Worm (Caenorhabditis elegans): ENCODE results near the gene glb-32.

The glb-32 gene

ce11 chrV:5086919-5087404, 2.4 kb downstream of the glb-32 start, which contains the start of gene Y58A7A.5:
TSS of gene Y58A7A.5 (minus strand) at chrV:5086969.
- TF ChIP-seq unc-62 (GFP tag; optimal IDR thresholded peaks at IDR 0.05) = no peak

ce11 chrV:5084957-5085465, 4.3 kb downstream of the glb-32 start, which contains the start of gene Y58A7A.4:
TSS of gene Y58A7A.4 (minus strand) at chrV:5085007.
- no peak for TF ChIP-seq unc-62 (GFP tag; optimal IDR thresholded peaks at IDR 0.05)

ce11 chrV:5080853-5081338, 8.5 kb downstream of the glb-32 start, which contains the start of gene Y58A7A.3:
TSS of gene Y58A7A.3 (minus strand) at chrV:5080903.
- TF ChIP-seq unc-62 (GFP tag; optimal IDR thresholded peaks at IDR 0.05) = no peak

- TF ChIP-seq unc-62 (GFP tag; optimal IDR thresholded peaks at IDR 0.05) = no peak
These were observed 17.3 kb downstream of the glb-32 start, which contains the start of gene Y58A7A.2 for ce11 chrV:5072082-5072481. TSS of gene Y58A7A.2 (minus strand) at chrV:5072182.

ce11 chrV:5069440-5069839, 19.9 kb downstream of the glb-32 start, which contains the start of gene Y58A7A.1:
TSS of gene Y58A7A.1 (minus strand) at chrV:5069540.
- TF ChIP-seq unc-62 (GFP tag; optimal IDR thresholded peaks at IDR 0.05) = no peak

- no peak for TF ChIP-seq unc-62 (GFP tag; optimal IDR thresholded peaks at IDR 0.05)
These were observed 22.0 kb downstream of the glb-32 start for ce11 chrV:5067390-5067789.

ce11 chrV:5064761-5065421, 24.5 kb downstream of the glb-32 start, which contains the start of gene mlk-1:
TSS of gene mlk-1 (minus strand) at chrV:5064811.
- no peak for TF ChIP-seq unc-62 (GFP tag; optimal IDR thresholded peaks at IDR 0.05)

ce11 chrV:5053335-5053734, 36.0 kb downstream of the glb-32 start, which contains the start of gene cwp-4:
TSS of gene cwp-4 (plus strand) at chrV:5053635.
- no peak for TF ChIP-seq unc-62 (GFP tag; optimal IDR thresholded peaks at IDR 0.05)

- no peak for TF ChIP-seq unc-62 (GFP tag; optimal IDR thresholded peaks at IDR 0.05)
These were observed 37.1 kb downstream of the glb-32 start, which contains the start of gene K11D12.12 for ce11 chrV:5052233-5052632. TSS of gene K11D12.12 (plus strand) at chrV:5052261.

ce11 chrV:5050073-5050599, 39.2 kb downstream of the glb-32 start:
- no peak for TF ChIP-seq unc-62 (GFP tag; optimal IDR thresholded peaks at IDR 0.05)

- no peak for TF ChIP-seq unc-62 (GFP tag; optimal IDR thresholded peaks at IDR 0.05)
These were observed 39.9 kb downstream of the glb-32 start, which contains the start of the genes pqn-51 and K11D12.14 for ce11 chrV:5049333-5049942. TSS of gene pqn-51 (plus strand) at chrV:5049607. TSS of gene K11D12.14 (plus strand) at chrV:5049636.

- no peak for TF ChIP-seq unc-62 (GFP tag; optimal IDR thresholded peaks at IDR 0.05)
These were observed 42.8 kb downstream of the glb-32 start for ce11 chrV:5046558-5046957.

ce11 chrV:5046103-5046502, 43.2 kb downstream of the glb-32 start, which contains the start of gene exc-14:
TSS of gene exc-14 (minus strand) at chrV:5046203.
- TF ChIP-seq unc-62 (GFP tag; optimal IDR thresholded peaks at IDR 0.05) = no peak

- no peak for TF ChIP-seq unc-62 (GFP tag; optimal IDR thresholded peaks at IDR 0.05)
These were observed 48.4 kb downstream of the glb-32 start, which contains the start of gene K11D12.8 for ce11 chrV:5040925-5041324. TSS of gene K11D12.8 (minus strand) at chrV:5041001.

ce11 chrV:5039559-5039958, 49.8 kb downstream of the glb-32 start, which contains the start of gene K11D12.11:
TSS of gene K11D12.11 (minus strand) at chrV:5039600.
- TF ChIP-seq unc-62 (GFP tag; optimal IDR thresholded peaks at IDR 0.05) = no peak

- no peak for TF ChIP-seq unc-62 (GFP tag; optimal IDR thresholded peaks at IDR 0.05)
These were observed 50.9 kb downstream of the glb-32 start for ce11 chrV:5038449-5038848.

Measured in whole organism, dauer.